Worm (Caenorhabditis elegans): ENCODE results near the gene R05A10.2.
A peak's percentile ranks its signal among the peaks of the same experiment; 100 is the strongest.

Gene R05A10.2

DNA sequence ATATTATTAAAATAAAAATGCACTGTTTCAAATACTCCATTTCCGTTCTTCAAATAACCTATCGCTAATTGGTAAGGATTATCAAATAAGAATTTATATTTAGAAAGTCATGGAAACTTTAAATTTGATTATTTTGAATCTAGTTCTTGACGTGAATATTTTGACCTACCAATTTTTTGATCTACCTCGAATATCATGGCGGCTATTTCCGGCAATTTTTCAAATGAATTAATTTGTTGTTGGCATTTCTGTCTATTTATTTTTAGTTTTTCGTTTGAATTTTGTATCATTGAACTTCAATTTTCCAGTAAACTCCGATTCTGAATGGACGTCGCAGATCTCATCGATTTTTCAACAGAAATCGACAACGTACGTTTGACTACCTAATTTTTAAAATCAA is 26.1 kb downstream of the R05A10.2 start, which contains the start of gene F02H6.3:
TSS of gene F02H6.3 (plus strand) at position 266 of the 400 bp plus-strand sequence.
- TF ChIP-seq ama-1 (optimal IDR thresholded peaks at IDR 0.05), result no peak
- no peak for TF ChIP-seq gmeb-2 (tag; optimal IDR thresholded peaks at IDR 0.05)
- TF ChIP-seq Y22D7AL.16 (tag; optimal IDR thresholded peaks at IDR 0.05), result no peak
- TF ChIP-seq fax-1 (tag; optimal IDR thresholded peaks at IDR 0.05), result no peak
- TF ChIP-seq fkh-10 (GFP tag; optimal IDR thresholded peaks at IDR 0.05), result no peak
- TF ChIP-seq ceh-30 (tag; optimal IDR thresholded peaks at IDR 0.05), result no peak
- TF ChIP-seq unc-42 (tag; optimal IDR thresholded peaks at IDR 0.05), result no peak
- no peak for TF ChIP-seq ceh-22 (tag; optimal IDR thresholded peaks at IDR 0.05)
- no peak for TF ChIP-seq ceh-2 (tag; optimal IDR thresholded peaks at IDR 0.05)
- no peak for TF ChIP-seq eyg-1 (tag; optimal IDR thresholded peaks at IDR 0.05)
- TF ChIP-seq pros-1 (tag; optimal IDR thresholded peaks at IDR 0.05), result no peak

DNA sequence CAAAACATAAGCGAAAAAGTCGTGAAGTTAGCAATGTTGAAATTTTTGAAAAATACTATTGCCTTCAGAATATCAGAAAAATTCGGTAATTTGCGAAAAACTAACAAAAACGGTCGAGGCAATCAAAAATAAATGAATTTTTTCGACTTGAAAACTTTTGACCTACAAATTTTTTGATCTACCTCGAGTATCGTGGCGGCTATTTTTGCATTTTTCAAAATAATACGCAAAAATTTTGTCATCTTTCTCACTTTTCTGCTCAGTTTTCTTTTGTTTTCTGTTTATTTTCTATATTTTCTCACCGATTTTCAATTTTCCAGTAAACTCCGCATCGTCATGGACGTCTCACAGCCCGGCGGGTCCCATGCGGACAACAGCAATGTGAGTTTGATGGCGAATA is 38.7 kb downstream of the R05A10.2 start:
- no peak for TF ChIP-seq dve-1 (tag; optimal IDR thresholded peaks at IDR 0.05)
- no peak for TF ChIP-seq Y22D7AL.16 (tag; optimal IDR thresholded peaks at IDR 0.05)
- no peak for TF ChIP-seq fkh-10 (GFP tag; optimal IDR thresholded peaks at IDR 0.05)
- no peak for TF ChIP-seq K02D7.2 (tag; optimal IDR thresholded peaks at IDR 0.05)
- no peak for TF ChIP-seq unc-86 (tag; optimal IDR thresholded peaks at IDR 0.05)
- no peak for TF ChIP-seq unc-3 (GFP tag; conservative IDR thresholded peaks at IDR 0.05)
- TF ChIP-seq unc-3 (tag; optimal IDR thresholded peaks at IDR 0.05), result no peak
- no peak for TF ChIP-seq sox-2 (GFP tag; IDR thresholded peaks at IDR 0.05)
- no peak for TF ChIP-seq sox-4 (tag; optimal IDR thresholded peaks at IDR 0.05)
- no peak for TF ChIP-seq pqm-1 (tag; optimal IDR thresholded peaks at IDR 0.05)
- TF ChIP-seq ahr-1 (tag; optimal IDR thresholded peaks at IDR 0.05), result no peak
- no peak for TF ChIP-seq ceh-45 (GFP tag; IDR thresholded peaks at IDR 0.05)
- no peak for TF ChIP-seq nfya-1 (tag; optimal IDR thresholded peaks at IDR 0.05)
- no peak for TF ChIP-seq dmd-4 (tag; optimal IDR thresholded peaks at IDR 0.05; ENCODE audit: borderline replicate concordance)
- TF ChIP-seq odd-2 (tag; optimal IDR thresholded peaks at IDR 0.05), result no peak
- TF ChIP-seq fkh-6 (tag; optimal IDR thresholded peaks at IDR 0.05), result no peak
- TF ChIP-seq hlh-15 (tag; optimal IDR thresholded peaks at IDR 0.05), result no peak

DNA sequence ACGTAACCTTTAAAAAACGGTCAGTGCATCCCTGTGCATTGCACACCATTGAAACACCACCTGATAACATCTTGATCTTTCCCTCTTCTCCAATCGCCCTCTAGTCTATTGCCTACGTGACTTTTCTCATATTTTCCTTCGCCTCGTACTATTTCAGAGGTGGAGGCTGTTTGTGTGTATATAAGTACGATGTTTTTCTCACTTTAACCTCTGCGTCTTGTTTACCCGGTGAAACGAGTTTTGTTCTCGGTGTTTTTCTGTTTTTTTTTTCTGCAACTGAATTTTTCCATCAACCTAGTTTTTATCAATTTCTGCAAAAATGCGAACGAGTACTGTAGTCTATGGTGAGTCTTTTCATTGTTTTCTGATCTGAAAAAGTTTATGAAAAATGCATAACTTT is 42.6 kb downstream of the R05A10.2 start, which contains the start of gene sqrd-1:
TSS of gene sqrd-1 (plus strand) at position 158 of the 400 bp plus-strand sequence.
- TF ChIP-seq elt-2 (tag; optimal IDR thresholded peaks at IDR 0.05) (peak; percentile 34), pha-2 (tag; optimal IDR thresholded peaks at IDR 0.05) (no peak)

DNA sequence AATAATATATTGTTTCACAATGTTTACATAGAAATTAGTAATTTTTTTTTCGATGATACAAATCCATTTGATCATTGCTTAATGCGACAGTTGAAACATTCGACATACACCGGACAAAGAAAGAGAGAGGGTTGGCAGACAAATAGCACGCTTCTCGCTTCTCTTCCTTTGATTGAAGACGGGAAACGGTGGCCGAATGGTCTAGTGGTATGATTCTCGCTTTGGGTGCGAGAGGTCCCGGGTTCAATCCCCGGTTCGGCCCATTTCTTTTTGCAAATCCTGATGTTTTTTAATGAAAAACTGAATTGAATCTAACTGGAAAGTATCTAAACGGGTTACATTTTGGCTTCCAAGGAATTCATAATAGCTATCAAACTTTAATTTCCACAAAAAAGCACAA is 47.8 kb downstream of the R05A10.2 start:
- no peak for TF ChIP-seq sdc-2 (tag; optimal IDR thresholded peaks at IDR 0.05)
- TF ChIP-seq elt-4 (tag; optimal IDR thresholded peaks at IDR 0.05), result no peak
- TF ChIP-seq C38D4.7 (GFP tag; optimal IDR thresholded peaks at IDR 0.05), result peak; percentile 1
- TF ChIP-seq ets-4 (tag; optimal IDR thresholded peaks at IDR 0.05), result no peak
- TF ChIP-seq ceh-30 (tag; optimal IDR thresholded peaks at IDR 0.05), result no peak
- TF ChIP-seq mec-3 (tag; optimal IDR thresholded peaks at IDR 0.05; ENCODE audit: borderline replicate concordance), result no peak
- TF ChIP-seq ahr-1 (tag; optimal IDR thresholded peaks at IDR 0.05), result no peak
- TF ChIP-seq pha-4 (tag; optimal IDR thresholded peaks at IDR 0.05), result no peak
- no peak for TF ChIP-seq zip-5 (tag; optimal IDR thresholded peaks at IDR 0.05)
- TF ChIP-seq ceh-24 (tag; optimal IDR thresholded peaks at IDR 0.05), result no peak
- no peak for TF ChIP-seq ceh-22 (tag; optimal IDR thresholded peaks at IDR 0.05)
- TF ChIP-seq pros-1 (tag; optimal IDR thresholded peaks at IDR 0.05), result no peak
- peak; percentile 30 for TF ChIP-seq K09A11.1 (tag; optimal IDR thresholded peaks at IDR 0.05; ENCODE audit: insufficient read depth)
- TF ChIP-seq hlh-30 (tag; optimal IDR thresholded peaks at IDR 0.05; ENCODE audit: insufficient read depth), result no peak
- no peak for TF ChIP-seq pqm-1 (tag; optimal IDR thresholded peaks at IDR 0.05)
- peak; percentile 4 for TF ChIP-seq nfya-1 (tag; optimal IDR thresholded peaks at IDR 0.05)
- TF ChIP-seq fkh-6 (tag; optimal IDR thresholded peaks at IDR 0.05), result no peak
- TF ChIP-seq tbx-2 (tag; optimal IDR thresholded peaks at IDR 0.05), result peak; percentile 23
- TF ChIP-seq F13H6.1 (tag; optimal IDR thresholded peaks at IDR 0.05), result no peak
- TF ChIP-seq ceh-45 (GFP tag; IDR thresholded peaks at IDR 0.05), result 0 out of 2 replicates have a peak, but pooled peaks have one; percentile 21
- TF ChIP-seq ceh-19 (GFP tag; optimal IDR thresholded peaks at IDR 0.05), result no peak
- TF ChIP-seq unc-42 (tag; optimal IDR thresholded peaks at IDR 0.05), result no peak
- TF ChIP-seq ceh-34 (tag; optimal IDR thresholded peaks at IDR 0.05), result no peak
- peak; percentile 17 for TF ChIP-seq che-1 (tag; optimal IDR thresholded peaks at IDR 0.05)
- no peak for TF ChIP-seq ama-1 (optimal IDR thresholded peaks at IDR 0.05)
- TF ChIP-seq rnt-1 (tag; optimal IDR thresholded peaks at IDR 0.05), result no peak
- TF ChIP-seq pha-2 (tag; optimal IDR thresholded peaks at IDR 0.05), result no peak
- no peak for TF ChIP-seq T23F11.4 (GFP tag; optimal IDR thresholded peaks at IDR 0.05)
- no peak for TF ChIP-seq ceh-14 (tag; optimal IDR thresholded peaks at IDR 0.05)
- no peak for TF ChIP-seq pax-1 (tag; optimal IDR thresholded peaks at IDR 0.05)
